Worm (Caenorhabditis elegans) whole organism, young adult: ENCODE data around the gene ten-1.
A peak's percentile ranks its signal among the peaks of the same experiment; 100 is the strongest.

Source experiments
- B0261.1 ChIP-seq: sonication (generic microtip); optimal IDR thresholded peaks from 2 replicates; lab custom pipeline; 2016; ENCODE audit warnings: mild to moderate bottlenecking, missing genetic modification characterization, moderate library complexity, missing compliant biosample characterization
- C06A6.2 ChIP-seq: fragments of 200-800 bp; sonication (Bioruptor generic); conservative IDR thresholded peaks from 2 replicates; pipeline ENCODE4 v1.3.6; 2022; ENCODE audit warnings: missing genetic modification characterization, missing compliant biosample characterization
- F39B2.1 ChIP-seq: fragments of 200-800 bp; sonication (Bioruptor generic); IDR thresholded peaks from 2 replicates; pipeline ENCODE4 v1.3.6; 2022; ENCODE audit warnings: missing genetic modification reagents, missing genetic modification characterization, missing compliant biosample characterization
- F49E8.2 ChIP-seq: sonication (generic microtip); optimal IDR thresholded peaks from 3 replicates; lab custom pipeline; 2017; ENCODE audit warnings: missing genetic modification characterization, mild to moderate bottlenecking, missing compliant biosample characterization, antibody characterized with exemption, moderate library complexity; ENCODE audit not compliant: insufficient read depth
- F52B5.7 ChIP-seq: sonication (generic microtip); optimal IDR thresholded peaks from 2 replicates; lab custom pipeline; 2016; ENCODE audit warnings: mild to moderate bottlenecking, missing genetic modification characterization, missing compliant biosample characterization
- T26A5.8 ChIP-seq: sonication (generic microtip); optimal IDR thresholded peaks from 2 replicates; lab custom pipeline; 2016; ENCODE audit warnings: missing genetic modification characterization, missing compliant biosample characterization
- Y56A3A.18 ChIP-seq: fragments of 200-800 bp; sonication (Bioruptor generic); IDR thresholded peaks from 2 replicates; pipeline ENCODE4 v1.3.6; 2022; ENCODE audit warnings: missing genetic modification reagents, missing genetic modification characterization, missing compliant biosample characterization
- aptf-2 ChIP-seq: fragments of 200-800 bp; sonication (Bioruptor generic); conservative IDR thresholded peaks from 2 replicates; pipeline ENCODE4 v1.3.6; 2022; ENCODE audit warnings: missing genetic modification reagents, missing genetic modification characterization, missing compliant biosample characterization
- attf-3 ChIP-seq: fragments of 200-800 bp; sonication (Bioruptor generic); conservative IDR thresholded peaks from 2 replicates; pipeline ENCODE4 v1.3.6; 2022; ENCODE audit warnings: missing genetic modification reagents, missing genetic modification characterization, missing compliant biosample characterization
- bed-1 ChIP-seq: fragments of 200-800 bp; sonication (Bioruptor generic); IDR thresholded peaks from 2 replicates; pipeline ENCODE4 v1.3.6; 2022; ENCODE audit warnings: missing genetic modification reagents, missing genetic modification characterization, missing compliant biosample characterization
- ceh-100 ChIP-seq: fragments of 200-800 bp; sonication (Bioruptor generic); IDR thresholded peaks from 2 replicates; pipeline ENCODE4 v1.3.6; 2022; ENCODE audit warnings: missing genetic modification reagents, missing genetic modification characterization, missing compliant biosample characterization
- ceh-40 ChIP-seq: fragments of 200-800 bp; sonication (Bioruptor generic); IDR thresholded peaks from 2 replicates; pipeline ENCODE4 v1.3.6; 2022; ENCODE audit warnings: missing genetic modification characterization, missing compliant biosample characterization
- ceh-79 ChIP-seq: sonication (generic microtip); optimal IDR thresholded peaks from 2 replicates; lab custom pipeline; 2017; ENCODE audit warnings: mild to moderate bottlenecking, missing genetic modification characterization, missing compliant biosample characterization
- die-1 ChIP-seq: sonication (generic microtip); optimal IDR thresholded peaks from 2 replicates; lab custom pipeline; 2016; ENCODE audit warnings: missing genotype, mild to moderate bottlenecking, missing genetic modification characterization, missing compliant biosample characterization
- dox-1 ChIP-seq: fragments of 200-800 bp; sonication (Bioruptor generic); IDR thresholded peaks from 2 replicates; pipeline ENCODE4 v1.3.6; 2022; ENCODE audit warnings: missing genetic modification reagents, missing genetic modification characterization, missing compliant biosample characterization
- dpl-1 ChIP-seq: fragments of 150-350 bp; optimal IDR thresholded peaks from 2 replicates; lab custom pipeline; 2014; ENCODE audit warnings: missing biosample characterization, missing genetic modification reagents, missing genetic modification characterization
- ets-4 ChIP-seq: fragments of 200-800 bp; sonication (Bioruptor generic); optimal IDR thresholded peaks from 2 replicates; lab custom pipeline; 2018; ENCODE audit warnings: mild to moderate bottlenecking, missing genetic modification characterization, missing compliant biosample characterization
- fkh-3 ChIP-seq: sonication (generic microtip); optimal IDR thresholded peaks from 2 replicates; lab custom pipeline; 2016; ENCODE audit warnings: mild to moderate bottlenecking, missing genetic modification characterization, missing compliant biosample characterization
- him-1 ChIP-seq: sonication (generic microtip); optimal IDR thresholded peaks from 2 replicates; lab custom pipeline; 2016; ENCODE audit warnings: missing genotype, missing genetic modification reagents, missing genetic modification characterization, missing compliant biosample characterization
- hlh-26 ChIP-seq: fragments of 200-800 bp; sonication (Bioruptor generic); conservative IDR thresholded peaks from 2 replicates; pipeline ENCODE4 v1.3.6; 2022; ENCODE audit warnings: missing genetic modification reagents, missing genetic modification characterization, missing compliant biosample characterization
- hmg-20 ChIP-seq: fragments of 200-800 bp; sonication (Bioruptor generic); IDR thresholded peaks from 2 replicates; pipeline ENCODE4 v1.3.6; 2022; ENCODE audit warnings: missing genetic modification reagents, missing genetic modification characterization, missing compliant biosample characterization
- hsf-1 ChIP-seq: fragments of 200-800 bp; sonication (Bioruptor generic); IDR thresholded peaks from 2 replicates; pipeline ENCODE4 v1.3.6; 2022; ENCODE audit warnings: missing genetic modification reagents, missing genetic modification characterization, missing compliant biosample characterization
- lag-1 ChIP-seq: fragments of 200-800 bp; sonication (Bioruptor generic); IDR thresholded peaks from 2 replicates; pipeline ENCODE4 v1.3.6; 2022; ENCODE audit warnings: missing genetic modification reagents, missing genetic modification characterization, missing compliant biosample characterization
- lin-26 ChIP-seq: fragments of 200-800 bp; sonication (Bioruptor generic); IDR thresholded peaks from 2 replicates; pipeline ENCODE4 v1.3.6; 2022; ENCODE audit warnings: missing genetic modification reagents, missing genetic modification characterization, missing compliant biosample characterization
- madf-8 ChIP-seq: fragments of 200-800 bp; sonication (Bioruptor generic); conservative IDR thresholded peaks from 2 replicates; pipeline ENCODE4 v1.3.6; 2022; ENCODE audit warnings: missing genetic modification reagents, missing genetic modification characterization, missing compliant biosample characterization
- mcd-1 ChIP-seq: fragments of 200-800 bp; sonication (Bioruptor generic); IDR thresholded peaks from 2 replicates; pipeline ENCODE4 v1.3.6; 2022; ENCODE audit warnings: missing genetic modification reagents, missing genetic modification characterization, missing compliant biosample characterization
- nfyb-1 ChIP-seq: fragments of 200-800 bp; sonication (Bioruptor generic); IDR thresholded peaks from 2 replicates; pipeline ENCODE4 v1.3.6; 2022; ENCODE audit warnings: missing genetic modification reagents, missing genetic modification characterization, missing compliant biosample characterization
- nhr-120 ChIP-seq: fragments of 200-800 bp; sonication (Bioruptor generic); IDR thresholded peaks from 2 replicates; pipeline ENCODE4 v1.3.6; 2022; ENCODE audit warnings: missing genetic modification characterization, missing compliant biosample characterization
- nhr-80 ChIP-seq: sonication (generic microtip); optimal IDR thresholded peaks from 2 replicates; lab custom pipeline; 2016; ENCODE audit warnings: missing genetic modification characterization, missing compliant biosample characterization
- nhr-90 ChIP-seq: sonication (generic microtip); optimal IDR thresholded peaks from 2 replicates; lab custom pipeline; 2016; ENCODE audit warnings: missing genotype, mild to moderate bottlenecking, missing genetic modification characterization, missing compliant biosample characterization
- rec-8 ChIP-seq, 2 experiments: sonication (generic microtip); optimal IDR thresholded peaks; 2 replicates each; lab custom pipeline; 2016; ENCODE audit warnings: mild to moderate bottlenecking in 2 of 2, missing genetic modification characterization in 2 of 2, missing genetic modification reagents in 2 of 2, missing genotype in 2 of 2, missing biosample characterization in 1 of 2, missing compliant biosample characterization in 1 of 2, moderate library complexity in 1 of 2
- repo-1 ChIP-seq: sonication (generic microtip); optimal IDR thresholded peaks from 2 replicates; lab custom pipeline; 2017; ENCODE audit warnings: mild to moderate bottlenecking, missing genetic modification characterization, missing compliant biosample characterization
- snpc-1.1 ChIP-seq: sonication (generic microtip); optimal IDR thresholded peaks from 2 replicates; lab custom pipeline; 2017; ENCODE audit warnings: missing genetic modification characterization, mild to moderate bottlenecking, missing compliant biosample characterization, antibody characterized with exemption, moderate library complexity, missing genotype, missing genetic modification reagents; ENCODE audit not compliant: insufficient read depth
- snpc-1.3 ChIP-seq: sonication (generic microtip); optimal IDR thresholded peaks from 2 replicates; lab custom pipeline; 2017; ENCODE audit warnings: missing genetic modification characterization, mild to moderate bottlenecking, missing compliant biosample characterization, antibody characterized with exemption, moderate library complexity, missing genotype, missing genetic modification reagents; ENCODE audit not compliant: insufficient read depth
- snpc-3.4 ChIP-seq: sonication (generic microtip); optimal IDR thresholded peaks from 2 replicates; lab custom pipeline; 2017; ENCODE audit warnings: missing genetic modification characterization, mild to moderate bottlenecking, missing compliant biosample characterization, antibody characterized with exemption, moderate library complexity, missing genotype, missing genetic modification reagents
- somi-1 ChIP-seq: fragments of 200-800 bp; sonication (Bioruptor generic); optimal IDR thresholded peaks from 2 replicates; lab custom pipeline; 2018; ENCODE audit warnings: mild to moderate bottlenecking, missing genetic modification characterization, missing compliant biosample characterization
- tbp1 ChIP-seq: fragments of 200-800 bp; sonication (Bioruptor generic); optimal IDR thresholded peaks from 2 replicates; lab custom pipeline; 2018; ENCODE audit warnings: mild to moderate bottlenecking, missing genetic modification characterization, missing compliant biosample characterization
- unc-130 ChIP-seq: sonication (generic microtip); optimal IDR thresholded peaks from 2 replicates; lab custom pipeline; 2016; ENCODE audit warnings: missing genetic modification reagents, missing genetic modification characterization, missing compliant biosample characterization
- unc-62 ChIP-seq: fragments of 150-350 bp; optimal IDR thresholded peaks from 2 replicates; lab custom pipeline; 2014; ENCODE audit warnings: missing biosample characterization, missing genetic modification reagents, missing genetic modification characterization
- ztf-18 ChIP-seq: sonication (generic microtip); optimal IDR thresholded peaks from 2 replicates; lab custom pipeline; 2016; ENCODE audit warnings: missing genotype, mild to moderate bottlenecking, missing genetic modification characterization, missing compliant biosample characterization
- ztf-22 ChIP-seq: fragments of 200-800 bp; sonication (Bioruptor generic); optimal IDR thresholded peaks from 2 replicates; lab custom pipeline; 2018; ENCODE audit warnings: mild to moderate bottlenecking, missing genetic modification characterization, moderate library complexity, missing compliant biosample characterization
- ztf-25 ChIP-seq: fragments of 200-800 bp; sonication (Bioruptor generic); IDR thresholded peaks from 2 replicates; pipeline ENCODE4 v1.3.6; 2022; ENCODE audit warnings: missing genetic modification reagents, missing genetic modification characterization, missing compliant biosample characterization
- ztf-28 ChIP-seq: fragments of 200-800 bp; sonication (Bioruptor generic); IDR thresholded peaks from 2 replicates; pipeline ENCODE4 v1.3.6; 2022; ENCODE audit warnings: missing genetic modification reagents, missing genetic modification characterization, missing compliant biosample characterization

Gene ten-1

DNA sequence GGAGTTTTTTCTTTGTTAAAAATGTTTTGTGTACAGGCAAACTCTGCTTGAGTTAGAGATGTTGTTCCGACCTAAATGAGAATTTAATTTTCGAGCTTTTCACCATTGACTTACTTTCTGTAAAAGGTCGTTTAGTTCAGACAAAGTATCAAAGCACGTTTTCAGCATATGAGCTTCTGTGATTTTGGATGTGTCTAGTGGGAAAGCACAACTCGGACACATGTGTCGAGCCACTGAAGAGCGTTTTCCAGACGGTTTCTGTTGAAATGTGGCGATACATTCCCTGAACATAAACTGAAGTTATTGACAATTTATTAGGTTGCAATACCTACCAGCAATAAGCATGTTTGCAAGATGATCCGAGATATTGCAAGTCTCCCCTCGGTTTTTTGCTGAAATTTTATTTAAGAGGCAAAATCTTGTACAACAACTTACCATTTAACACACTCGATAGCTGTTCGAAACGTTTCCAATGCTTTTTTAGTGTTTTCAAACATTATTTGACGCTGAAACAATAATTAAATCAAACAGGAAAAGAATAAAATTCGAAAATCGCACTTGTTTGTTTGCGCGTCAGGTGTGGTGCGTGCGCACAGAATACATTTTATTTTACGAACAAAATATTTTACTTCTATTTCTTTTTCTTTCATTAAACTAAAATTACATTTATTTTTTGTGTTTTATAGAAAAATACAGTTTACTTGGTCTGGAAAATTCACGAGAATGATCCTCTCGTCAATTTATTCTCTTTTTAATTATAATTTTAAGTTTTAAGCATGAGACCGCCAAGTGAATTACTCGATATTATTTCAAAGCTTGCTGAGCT is 68.5 kb downstream of the ten-1 start, which contains the start of the genes brd-1 and K04C2.2:
Gene brd-1 (minus strand): TSS at position 506 of the 826 bp plus-strand sequence.
Gene K04C2.2 (plus strand): TSS at position 776 of the 826 bp plus-strand sequence.
- TF ChIP-seq ets-4 (GFP tag; lab: Kevin White, UChicago) = no peak
- no peak for TF ChIP-seq Y56A3A.18 (GFP tag; lab: Robert Waterston, UW)
- TF ChIP-seq attf-3 = no peak
- TF ChIP-seq lag-1 (GFP tag; lab: Robert Waterston, UW) = no peak
- no peak for TF ChIP-seq rec-8 (tag; optimal IDR thresholded peaks at IDR 0.05; lab: Kevin White, UChicago)
- TF ChIP-seq dox-1 (GFP tag; lab: Robert Waterston, UW) = no peak
- no peak for TF ChIP-seq hsf-1 (GFP tag; lab: Robert Waterston, UW)
- TF ChIP-seq fkh-3 (tag; lab: Kevin White, UChicago) = no peak
- TF ChIP-seq dpl-1 = peak; percentile 23
- no peak for TF ChIP-seq hlh-26 (GFP tag; lab: Robert Waterston, UW)
- TF ChIP-seq T26A5.8 = no peak
- 0 out of 2 replicates have a peak, but pooled peaks have one; percentile 27 for TF ChIP-seq lin-26 (GFP tag; lab: Robert Waterston, UW)
- TF ChIP-seq mcd-1 (GFP tag; lab: Robert Waterston, UW) = no peak
- no peak for TF ChIP-seq snpc-3.4 (tag; lab: Kevin White, UChicago)
- no peak for TF ChIP-seq hmg-20 (GFP tag; lab: Robert Waterston, UW)
- no peak for TF ChIP-seq ceh-100
- TF ChIP-seq ceh-40 (GFP tag; lab: Robert Waterston, UW) = no peak

DNA sequence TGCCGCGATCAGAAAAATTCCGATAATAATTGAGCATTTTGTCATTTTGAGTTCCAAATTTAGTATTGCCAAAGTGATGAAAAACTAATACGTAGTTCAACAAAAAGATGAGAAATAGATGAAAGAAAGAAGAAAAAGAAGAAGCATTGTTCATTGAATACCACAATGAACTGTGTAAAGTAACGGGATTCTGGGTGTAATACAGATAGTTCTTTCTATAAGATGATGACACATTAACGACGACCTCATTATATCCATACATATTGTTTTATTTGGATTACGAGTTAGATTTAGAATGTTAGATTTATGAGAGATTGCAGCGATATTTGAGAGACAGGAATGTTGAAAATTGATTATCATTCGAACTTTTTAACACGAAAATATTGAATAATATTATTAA is 70.8 kb downstream of the ten-1 start, which contains the start of gene K04C2.5:
Gene K04C2.5 (minus strand): TSS at position 101 of the 400 bp plus-strand sequence.
- TF ChIP-seq ceh-100 = no peak
- TF ChIP-seq him-1 (tag; lab: Kevin White, UChicago) = no peak
- no peak for TF ChIP-seq ztf-22
- no peak for TF ChIP-seq T26A5.8
- TF ChIP-seq bed-1 (GFP tag; lab: Robert Waterston, UW) = no peak
- TF ChIP-seq attf-3 = no peak
- no peak for TF ChIP-seq F52B5.7 (tag; lab: Kevin White, UChicago)
- TF ChIP-seq snpc-1.3 (tag; lab: Kevin White, UChicago) = no peak
- TF ChIP-seq madf-8 (GFP tag; lab: Robert Waterston, UW) = no peak
- no peak for TF ChIP-seq nhr-120 (GFP tag; lab: Robert Waterston, UW)
- TF ChIP-seq fkh-3 (tag; lab: Kevin White, UChicago) = no peak
- no peak for TF ChIP-seq aptf-2 (GFP tag; lab: Robert Waterston, UW)
- no peak for TF ChIP-seq F39B2.1 (GFP tag; lab: Robert Waterston, UW)
- TF ChIP-seq die-1 (tag; lab: Kevin White, UChicago) = no peak
- TF ChIP-seq nfyb-1 (GFP tag; lab: Robert Waterston, UW) = no peak
- TF ChIP-seq snpc-1.1 = no peak
- TF ChIP-seq ceh-40 (GFP tag; lab: Robert Waterston, UW) = no peak
- TF ChIP-seq hlh-26 (GFP tag; lab: Robert Waterston, UW) = no peak

DNA sequence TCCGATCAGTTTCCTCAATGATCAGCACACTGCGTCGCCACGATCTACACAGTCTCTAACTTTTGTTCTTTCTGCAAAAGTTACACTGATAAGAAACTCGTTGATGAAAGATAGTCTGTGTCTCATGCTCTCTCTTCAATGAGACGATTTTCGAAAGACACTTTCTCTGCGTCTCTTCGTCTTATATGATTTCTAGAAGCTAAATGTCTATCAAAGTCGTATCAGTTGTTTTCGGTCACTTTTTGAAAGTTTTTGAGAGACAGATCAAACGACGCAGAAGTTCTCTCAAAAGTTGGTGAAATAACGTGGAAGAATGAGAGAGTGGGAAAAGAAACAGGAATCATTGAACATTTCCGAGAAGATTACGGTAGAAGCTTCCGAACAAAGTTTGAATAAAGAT is 74.4 kb downstream of the ten-1 start:
- TF ChIP-seq ztf-28 (GFP tag; lab: Robert Waterston, UW) (no peak), nhr-90 (no peak), nfyb-1 (GFP tag; lab: Robert Waterston, UW) (peak; percentile 45; the same call in 1 of the 2 replicates), unc-62 (GFP tag; lab: Kevin White, UChicago) (peak; percentile 85), repo-1 (tag; lab: Kevin White, UChicago) (no peak), somi-1 (peak; percentile 58), ztf-18 (tag; lab: Kevin White, UChicago) (no peak), madf-8 (GFP tag; lab: Robert Waterston, UW) (no peak), Y56A3A.18 (GFP tag; lab: Robert Waterston, UW) (peak; percentile 72; the same call in 1 of the 2 replicates), mcd-1 (GFP tag; lab: Robert Waterston, UW) (peak; percentile 43; the same call in 1 of the 2 replicates), C06A6.2 (GFP tag; lab: Robert Waterston, UW) (0 out of 2 replicates have a peak, but pooled peaks have one; percentile 36), B0261.1 (no peak), nhr-80 (tag; lab: Kevin White, UChicago) (peak; percentile 94), T26A5.8 (no peak), ceh-79 (tag; lab: Kevin White, UChicago) (no peak), ztf-25 (no peak), unc-130 (no peak), tbp1 (GFP tag; lab: Kevin White, UChicago) (peak; percentile 54), F49E8.2 (tag; lab: Kevin White, UChicago) (no peak)
